Worm (Caenorhabditis elegans) whole organism, L3 larva: ENCODE measurements around the gene C30H6.8.

ENCODE experiments used
- egl-27 ChIP-seq: sonication (generic microtip); optimal IDR thresholded peaks from 4 replicates; lab custom pipeline; 2017; ENCODE audit warnings: missing biosample characterization, missing genetic modification reagents, missing genetic modification characterization
- elt-2 ChIP-seq: sonication (generic microtip); optimal IDR thresholded peaks from 2 replicates; lab custom pipeline; 2016; ENCODE audit warnings: missing genetic modification reagents, mild to moderate bottlenecking, missing genetic modification characterization, missing compliant biosample characterization
- fkh-10 ChIP-seq: sonication (generic microtip); optimal IDR thresholded peaks from 2 replicates; lab custom pipeline; 2017; ENCODE audit warnings: missing biosample characterization, missing genetic modification reagents, missing genetic modification characterization
- lin-15B ChIP-seq: fragments of 150-350 bp; optimal IDR thresholded peaks from 2 replicates; lab custom pipeline; 2014; ENCODE audit warnings: missing biosample characterization, missing genetic modification characterization
- nhr-12 ChIP-seq: fragments of 150-350 bp; optimal IDR thresholded peaks from 2 replicates; lab custom pipeline; 2014; ENCODE audit warnings: missing biosample characterization, missing genetic modification characterization
- nhr-25 ChIP-seq: sonication (generic microtip); optimal IDR thresholded peaks from 2 replicates; lab custom pipeline; 2017; ENCODE audit warnings: missing biosample characterization, missing genetic modification characterization
- pha-4 ChIP-seq: fragments of 150-350 bp; optimal IDR thresholded peaks from 2 replicates; lab custom pipeline; 2014; ENCODE audit warnings: missing biosample characterization, missing genetic modification reagents, missing genetic modification characterization
- sea-2 ChIP-seq: fragments of 150-350 bp; sonication (generic microtip); optimal IDR thresholded peaks from 4 replicates; lab custom pipeline; 2014; ENCODE audit warnings: missing biosample characterization, missing genetic modification reagents, missing genetic modification characterization
- skn-1 ChIP-seq: fragments of 150-350 bp; optimal IDR thresholded peaks from 2 replicates; lab custom pipeline; 2014; ENCODE audit warnings: missing biosample characterization, missing genetic modification characterization
- snpc-4 ChIP-seq: fragments of 150-350 bp; optimal IDR thresholded peaks from 2 replicates; lab custom pipeline; 2014; ENCODE audit warnings: missing biosample characterization, missing genetic modification characterization
- unc-62 ChIP-seq: fragments of 150-350 bp; sonication (generic microtip); optimal IDR thresholded peaks from 4 replicates; lab custom pipeline; 2014; ENCODE audit warnings: missing biosample characterization, missing genetic modification reagents, missing genetic modification characterization

DNA sequence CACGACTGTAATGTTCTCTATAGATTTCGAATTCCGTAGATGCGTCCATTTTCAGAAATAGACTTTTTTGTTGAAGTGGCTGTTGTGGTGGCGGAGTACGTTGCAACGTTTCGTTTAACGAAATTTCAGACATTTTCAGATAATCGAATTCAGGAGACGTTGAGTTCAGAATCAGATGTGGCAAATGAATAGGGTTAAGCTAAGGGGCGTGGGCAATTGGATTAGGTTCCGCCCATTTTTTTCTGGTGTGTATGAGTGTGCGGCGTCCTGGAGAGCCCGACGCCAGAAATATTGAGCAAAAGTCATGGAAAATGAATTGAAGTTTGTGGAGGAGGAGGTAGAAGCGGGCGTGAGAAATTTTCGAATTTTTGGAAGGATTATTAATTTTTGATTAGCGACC is 31.2 kb downstream of the C30H6.8 start:
- TF ChIP-seq pha-4 (tag; lab: Kevin White, UChicago): no peak
- no peak for TF ChIP-seq fkh-10 (GFP tag; lab: Kevin White, UChicago)
- TF ChIP-seq lin-15B (tag; lab: Kevin White, UChicago): no peak
- no peak for TF ChIP-seq elt-2
- TF ChIP-seq egl-27: no peak
- TF ChIP-seq snpc-4 (tag; lab: Kevin White, UChicago): no peak
- no peak for TF ChIP-seq skn-1 (tag; lab: Kevin White, UChicago)
- no peak for TF ChIP-seq unc-62 (GFP tag; lab: Kevin White, UChicago)
- no peak for TF ChIP-seq sea-2 (GFP tag; lab: Kevin White, UChicago)
- TF ChIP-seq nhr-12 (tag; lab: Kevin White, UChicago): no peak
- no peak for TF ChIP-seq nhr-25
